Fruit fly (Drosophila melanogaster) whole organism, embryonic: ENCODE results near the gene corn.

Experiments used
- B-H2 ChIP-seq: fragments of 200-800 bp; sonication (Bioruptor generic); optimal IDR thresholded peaks from 2 replicates; lab custom pipeline; 2018; ENCODE audit warnings: missing biosample characterization, mild to moderate bottlenecking, missing genetic modification characterization
- Blimp-1 ChIP-seq: fragments of 200-800 bp; sonication (Bioruptor generic); optimal IDR thresholded peaks from 3 replicates; lab custom pipeline; 2018; ENCODE audit warnings: missing biosample characterization, missing genetic modification characterization, mild to moderate bottlenecking, moderate library complexity, missing genetic modification reagents
- CG10979 ChIP-seq: fragments of 200-800 bp; sonication (Bioruptor generic); optimal IDR thresholded peaks from 2 replicates; lab custom pipeline; 2018; ENCODE audit warnings: missing biosample characterization, mild to moderate bottlenecking, missing genetic modification characterization, moderate library complexity
- CG11504 ChIP-seq: fragments of 200-800 bp; sonication (Bioruptor generic); optimal IDR thresholded peaks from 3 replicates; lab custom pipeline; 2019; ENCODE audit warnings: missing biosample characterization, mild to moderate bottlenecking, missing genetic modification characterization, moderate library complexity
- CG12391 ChIP-seq: fragments of 200-800 bp; sonication (Bioruptor generic); optimal IDR thresholded peaks from 3 replicates; lab custom pipeline; 2018; ENCODE audit warnings: missing biosample characterization, mild to moderate bottlenecking, missing genetic modification characterization, moderate library complexity
- CG12744 ChIP-seq: fragments of 200-800 bp; sonication (Bioruptor generic); optimal IDR thresholded peaks from 2 replicates; lab custom pipeline; 2016; ENCODE audit warnings: missing biosample characterization, missing genetic modification characterization
- CG13296 ChIP-seq: fragments of 200-800 bp; sonication (Bioruptor generic); optimal IDR thresholded peaks from 3 replicates; lab custom pipeline; 2018; ENCODE audit warnings: missing biosample characterization, mild to moderate bottlenecking, missing genetic modification characterization
- CG15601 ChIP-seq: fragments of 200-800 bp; sonication (Bioruptor generic); optimal IDR thresholded peaks from 3 replicates; lab custom pipeline; 2019; ENCODE audit warnings: missing biosample characterization, mild to moderate bottlenecking, missing genetic modification characterization, moderate library complexity
- CG1602 ChIP-seq: fragments of 200-800 bp; sonication (Bioruptor generic); optimal IDR thresholded peaks from 3 replicates; lab custom pipeline; 2016; ENCODE audit warnings: missing biosample characterization, missing genetic modification characterization
- CG16813 ChIP-seq: fragments of 200-800 bp; sonication (Bioruptor generic); IDR thresholded peaks from 3 replicates; pipeline ENCODE4 v1.3.6; 2022; ENCODE audit warnings: missing biosample characterization, missing genetic modification characterization; ENCODE audit not compliant: partially characterized antibody
- CG17186 ChIP-seq: fragments of 200-800 bp; sonication (Bioruptor generic); optimal IDR thresholded peaks from 3 replicates; lab custom pipeline; 2017; ENCODE audit warnings: missing biosample characterization, missing genetic modification reagents, missing genetic modification characterization
- CG17328 ChIP-seq: fragments of 200-800 bp; sonication (Bioruptor generic); IDR thresholded peaks from 2 replicates; pipeline ENCODE4 v1.3.6; 2022; ENCODE audit warnings: missing biosample characterization, missing genetic modification characterization
- CG1792 ChIP-seq: fragments of 200-800 bp; sonication (Bioruptor generic); optimal IDR thresholded peaks from 2 replicates; lab custom pipeline; 2016; ENCODE audit warnings: missing biosample characterization, missing genetic modification characterization
- CG2889 ChIP-seq: fragments of 200-800 bp; sonication (Bioruptor generic); IDR thresholded peaks from 3 replicates; pipeline ENCODE4 v1.3.6; 2022; ENCODE audit warnings: missing biosample characterization, missing genetic modification characterization
- CG31441 ChIP-seq: fragments of 200-800 bp; sonication (Bioruptor generic); IDR thresholded peaks from 2 replicates; pipeline ENCODE4 v1.3.6; 2022; ENCODE audit warnings: missing biosample characterization, missing genetic modification characterization
- CG3726 ChIP-seq: fragments of 200-800 bp; sonication (Bioruptor generic); IDR thresholded peaks from 3 replicates; pipeline ENCODE4, ENCODE4 v1.3.6; 2022; ENCODE audit warnings: missing biosample characterization, missing genetic modification characterization
- CG42726 ChIP-seq: fragments of 200-800 bp; sonication (Bioruptor generic); IDR thresholded peaks from 2 replicates; pipeline ENCODE4 v1.3.6; 2022; ENCODE audit warnings: missing biosample characterization, missing genetic modification characterization; ENCODE audit not compliant: partially characterized antibody
- CG4404 ChIP-seq: fragments of 200-800 bp; sonication (Bioruptor generic); IDR thresholded peaks from 2 replicates; pipeline ENCODE4 v1.3.6; 2022; ENCODE audit warnings: missing biosample characterization, missing genetic modification characterization
- CG4730 ChIP-seq: fragments of 200-800 bp; sonication (Bioruptor generic); IDR thresholded peaks from 2 replicates; pipeline ENCODE4 v1.3.6; 2022; ENCODE audit warnings: missing biosample characterization, missing genetic modification characterization
- CG4854 ChIP-seq: fragments of 200-800 bp; sonication (Bioruptor generic); optimal IDR thresholded peaks from 2 replicates; lab custom pipeline; 2016; ENCODE audit warnings: missing biosample characterization, missing genetic modification characterization, inconsistent platforms
- CG6854 ChIP-seq: fragments of 200-800 bp; sonication (Bioruptor generic); optimal IDR thresholded peaks from 3 replicates; lab custom pipeline; 2017; ENCODE audit warnings: missing biosample characterization, mild to moderate bottlenecking, missing genetic modification characterization
- CG8089 ChIP-seq: fragments of 200-800 bp; sonication (Bioruptor generic); optimal IDR thresholded peaks from 3 replicates; lab custom pipeline; 2016; ENCODE audit warnings: missing biosample characterization, missing genetic modification characterization
- CG8478 ChIP-seq: fragments of >200 bp; optimal IDR thresholded peaks from 2 replicates; lab custom pipeline; 2018
- CG9727 ChIP-seq: fragments of 200-800 bp; sonication (Bioruptor generic); optimal IDR thresholded peaks from 3 replicates; lab custom pipeline; 2017; ENCODE audit warnings: missing biosample characterization, mild to moderate bottlenecking, missing genetic modification characterization
- Dref ChIP-seq: fragments of 200-800 bp; sonication (Bioruptor generic); IDR thresholded peaks from 2 replicates; pipeline ENCODE4 v1.3.6; 2022; ENCODE audit warnings: missing biosample characterization, missing genetic modification characterization
- Drgx ChIP-seq: fragments of 200-800 bp; sonication (Bioruptor generic); IDR thresholded peaks from 2 replicates; pipeline ENCODE4 v1.3.6; 2022; ENCODE audit warnings: missing biosample characterization, missing genetic modification characterization
- Fer1 ChIP-seq: fragments of 200-800 bp; sonication (Bioruptor generic); optimal IDR thresholded peaks from 2 replicates; lab custom pipeline; 2017; ENCODE audit warnings: missing biosample characterization, mild to moderate bottlenecking, missing genetic modification characterization
- Hr39 ChIP-seq: fragments of >200 bp; optimal IDR thresholded peaks from 2 replicates; lab custom pipeline; 2017
- Hr51 ChIP-seq, 2 experiments: fragments of 200-800 bp; sonication (Bioruptor generic); optimal IDR thresholded peaks; 2 replicates in 1 of 2; 3 replicates in 1 of 2; lab custom pipeline; 2016 to 2018; ENCODE audit warnings: missing biosample characterization in 2 of 2, missing genetic modification characterization in 2 of 2, mild to moderate bottlenecking in 1 of 2, moderate library complexity in 1 of 2
- Lhr ChIP-seq: fragments of 200-800 bp; sonication (Bioruptor generic); optimal IDR thresholded peaks from 3 replicates; lab custom pipeline; 2017; ENCODE audit warnings: mild to moderate bottlenecking, missing biosample characterization, missing genetic modification reagents, missing genetic modification characterization
- Lpt ChIP-seq: fragments of >200 bp; optimal IDR thresholded peaks from 2 replicates; lab custom pipeline; 2018; ENCODE audit warnings: missing biosample characterization, missing genetic modification characterization
- MTF-1 ChIP-seq: fragments of 200-800 bp; sonication (Bioruptor generic); optimal IDR thresholded peaks from 2 replicates; lab custom pipeline; 2018; ENCODE audit warnings: missing biosample characterization, mild to moderate bottlenecking, missing genetic modification characterization, borderline replicate concordance
- NC2α ChIP-seq: fragments of 200-800 bp; sonication (Bioruptor generic); optimal IDR thresholded peaks from 2 replicates; lab custom pipeline; 2016; ENCODE audit warnings: missing biosample characterization, missing genetic modification characterization
- Spps ChIP-seq: fragments of 200-800 bp; sonication (Bioruptor generic); optimal IDR thresholded peaks from 2 replicates; lab custom pipeline; 2018; ENCODE audit warnings: missing biosample characterization, mild to moderate bottlenecking, missing genetic modification characterization
- amos ChIP-seq: fragments of 200-800 bp; sonication (Bioruptor generic); IDR thresholded peaks from 2 replicates; pipeline ENCODE4 v1.3.6; 2022; ENCODE audit warnings: missing biosample characterization, missing genetic modification characterization; ENCODE audit not compliant: partially characterized antibody
- aop ChIP-seq: fragments of 200-800 bp; sonication (Bioruptor generic); IDR thresholded peaks from 2 replicates; pipeline ENCODE4 v1.3.6; 2022; ENCODE audit warnings: missing biosample characterization, missing genetic modification characterization
- az2 ChIP-seq: fragments of 200-800 bp; sonication (Bioruptor generic); optimal IDR thresholded peaks from 3 replicates; lab custom pipeline; 2016; ENCODE audit warnings: missing biosample characterization, missing genetic modification characterization
- ewg ChIP-seq: fragments of 200-800 bp; sonication (Bioruptor generic); optimal IDR thresholded peaks from 3 replicates; lab custom pipeline; 2017; ENCODE audit warnings: mild to moderate bottlenecking, missing biosample characterization, missing genetic modification reagents, missing genetic modification characterization
- fd64A ChIP-seq: fragments of 200-800 bp; sonication (Bioruptor generic); optimal IDR thresholded peaks from 3 replicates; lab custom pipeline; 2018; ENCODE audit warnings: missing biosample characterization, mild to moderate bottlenecking, missing genetic modification characterization
- gt ChIP-seq: fragments of 200-800 bp; sonication (Bioruptor generic); IDR thresholded peaks from 2 replicates; pipeline ENCODE4 v1.3.6; 2022; ENCODE audit warnings: missing biosample characterization, missing genetic modification characterization
- h ChIP-seq: fragments of >200 bp; optimal IDR thresholded peaks from 2 replicates; lab custom pipeline; 2017
- mld ChIP-seq: fragments of 200-800 bp; sonication (Bioruptor generic); IDR thresholded peaks from 3 replicates; pipeline ENCODE4 v1.3.6; 2022; ENCODE audit warnings: missing biosample characterization, missing genetic modification characterization; ENCODE audit not compliant: partially characterized antibody
- nerfin-2 ChIP-seq: fragments of 200-800 bp; sonication (Bioruptor generic); IDR thresholded peaks from 2 replicates; pipeline ENCODE4 v1.3.6; 2022; ENCODE audit warnings: missing biosample characterization, missing genetic modification characterization; ENCODE audit not compliant: partially characterized antibody
- nom ChIP-seq: fragments of 200-800 bp; sonication (Bioruptor generic); optimal IDR thresholded peaks from 2 replicates; lab custom pipeline; 2017; ENCODE audit warnings: missing biosample characterization, missing genetic modification characterization, mild to moderate bottlenecking, moderate library complexity, missing genetic modification reagents
- pho ChIP-seq: fragments of 200-800 bp; sonication (Bioruptor generic); optimal IDR thresholded peaks from 2 replicates; lab custom pipeline; 2016; ENCODE audit warnings: missing biosample characterization, missing genetic modification characterization
- pnt ChIP-seq: fragments of 200-800 bp; sonication (Bioruptor generic); optimal IDR thresholded peaks from 3 replicates; lab custom pipeline; 2016; ENCODE audit warnings: missing biosample characterization, missing genetic modification characterization
- shn ChIP-seq: fragments of 200-800 bp; sonication (Bioruptor generic); optimal IDR thresholded peaks from 3 replicates; lab custom pipeline; 2016; ENCODE audit warnings: missing biosample characterization, missing genetic modification characterization
- trh ChIP-seq: fragments of 200-800 bp; sonication (Bioruptor generic); optimal IDR thresholded peaks from 2 replicates; lab custom pipeline; 2016; ENCODE audit warnings: missing biosample characterization, missing genetic modification characterization
- twi ChIP-seq: fragments of 200-800 bp; optimal IDR thresholded peaks from 2 replicates; lab custom pipeline; 2019; ENCODE audit warnings: missing biosample characterization, mild to moderate bottlenecking, missing genetic modification characterization, moderate library complexity
- vvl ChIP-seq: fragments of 200-800 bp; sonication (Bioruptor generic); IDR thresholded peaks from 2 replicates; pipeline ENCODE4 v1.3.6; 2022; ENCODE audit warnings: missing biosample characterization, missing genetic modification characterization
- zen ChIP-seq: fragments of 200-800 bp; sonication (Bioruptor generic); optimal IDR thresholded peaks from 3 replicates; lab custom pipeline; 2018; ENCODE audit warnings: missing biosample characterization, mild to moderate bottlenecking, missing genetic modification characterization, moderate library complexity
- zen2 ChIP-seq: fragments of 200-800 bp; sonication (Bioruptor generic); IDR thresholded peaks from 3 replicates; pipeline ENCODE4 v1.3.6; 2022; ENCODE audit warnings: missing biosample characterization, missing genetic modification characterization; ENCODE audit not compliant: partially characterized antibody

Gene corn

dm6 chr3L:7149827-7150226 is 7.0 kb downstream of the corn start (continued):
- no peak; the same call in 1 of the 2 replicates for TF ChIP-seq CG31441 (GFP tag; lab: Robert Waterston, UW)
- TF ChIP-seq CG8089 (GFP tag; lab: Kevin White, UChicago) = no peak
- TF ChIP-seq Drgx = peak; percentile 65
- no peak for TF ChIP-seq CG12744 (GFP tag; lab: Kevin White, UChicago)
- TF ChIP-seq Hr39 = no peak
- no peak for TF ChIP-seq CG4854
- no peak for TF ChIP-seq CG17186 (GFP tag; lab: Kevin White, UChicago)
- no peak for TF ChIP-seq MTF-1 (GFP tag; lab: Kevin White, UChicago)
- TF ChIP-seq CG8478 = no peak
- no peak for TF ChIP-seq fd64A (GFP tag; lab: Kevin White, UChicago)
- TF ChIP-seq Blimp-1 (GFP tag; lab: Kevin White, UChicago) = peak; percentile 21
- TF ChIP-seq shn (GFP tag; lab: Kevin White, UChicago) = no peak
- TF ChIP-seq CG4730 = no peak
- TF ChIP-seq zen (tag; lab: Kevin White, UChicago) = no peak
- TF ChIP-seq pnt (GFP tag; lab: Kevin White, UChicago) = no peak
- TF ChIP-seq ewg = no peak
- no peak for TF ChIP-seq Hr51 (GFP tag; optimal IDR thresholded peaks at IDR 0.05; lab: Kevin White, UChicago)
- TF ChIP-seq CG11504 (tag; lab: Kevin White, UChicago) = peak; percentile 38
- no peak for TF ChIP-seq Spps
- TF ChIP-seq CG16813 (GFP tag; lab: Robert Waterston, UW) = no peak
- TF ChIP-seq zen2 = no peak
- no peak for TF ChIP-seq B-H2 (GFP tag; lab: Kevin White, UChicago)
- TF ChIP-seq CG17328 (GFP tag; lab: Robert Waterston, UW) = 0 out of 2 replicates have a peak, but pooled peaks have one; percentile 7
- peak; percentile 33 for TF ChIP-seq nom
- no peak for TF ChIP-seq Lpt (GFP tag; lab: Kevin White, UChicago)
- no peak for TF ChIP-seq Dref (GFP tag; lab: Robert Waterston, UW)
- no peak for TF ChIP-seq mld (GFP tag; lab: Robert Waterston, UW)
- TF ChIP-seq CG1602 (GFP tag; lab: Kevin White, UChicago) = no peak
- TF ChIP-seq Fer1 (GFP tag; lab: Kevin White, UChicago) = no peak
- peak; percentile 16 for TF ChIP-seq CG12391
- no peak for TF ChIP-seq CG6854 (GFP tag; lab: Kevin White, UChicago)
- TF ChIP-seq CG15601 (tag; lab: Kevin White, UChicago) = peak; percentile 26
- no peak for TF ChIP-seq CG4404 (GFP tag; lab: Robert Waterston, UW)
- TF ChIP-seq CG10979 (tag; lab: Kevin White, UChicago) = peak; percentile 7
- no peak for TF ChIP-seq aop
- no peak for TF ChIP-seq CG13296 (GFP tag; lab: Kevin White, UChicago)
- TF ChIP-seq pho (GFP tag; lab: Kevin White, UChicago) = no peak
- TF ChIP-seq CG2889 (GFP tag; lab: Robert Waterston, UW) = no peak
- TF ChIP-seq CG42726 (GFP tag; lab: Robert Waterston, UW) = no peak
- TF ChIP-seq NC2α = no peak
- TF ChIP-seq h (lab: Kevin White, UChicago) = no peak
- TF ChIP-seq amos (GFP tag; lab: Robert Waterston, UW) = no peak
- TF ChIP-seq CG9727 (GFP tag; lab: Kevin White, UChicago) = no peak
- TF ChIP-seq Lhr (GFP tag; lab: Kevin White, UChicago) = no peak
- 0 out of 2 replicates have a peak, but pooled peaks have one; percentile 18 for TF ChIP-seq vvl
- TF ChIP-seq CG1792 (GFP tag; lab: Kevin White, UChicago) = no peak
- no peak for TF ChIP-seq gt (GFP tag; lab: Robert Waterston, UW)
- TF ChIP-seq nerfin-2 (GFP tag; lab: Robert Waterston, UW) = no peak
- TF ChIP-seq az2 (GFP tag; lab: Kevin White, UChicago) = peak; percentile 12
- no peak for TF ChIP-seq twi (tag; lab: Kevin White, UChicago)
- TF ChIP-seq CG3726 (GFP tag; lab: Robert Waterston, UW) = no peak
- no peak for TF ChIP-seq trh (GFP tag; lab: Kevin White, UChicago)
